Worm (Caenorhabditis elegans) whole organism, midembryonic: ENCODE results near the gene str-229.

Experiments
- cog-1 ChIP-seq: sonication (generic microtip); optimal IDR thresholded peaks from 2 replicates; lab custom pipeline; 2016; ENCODE audit warnings: missing genetic modification characterization, missing compliant biosample characterization
- flt-1 ChIP-seq: fragments of 200-800 bp; sonication (Bioruptor generic); IDR thresholded peaks from 2 replicates; pipeline ENCODE4 v1.3.6; 2022; ENCODE audit warnings: missing genetic modification characterization, missing compliant biosample characterization
- ref-1 ChIP-seq: fragments of 200-800 bp; sonication (Bioruptor generic); conservative IDR thresholded peaks from 2 replicates; pipeline ENCODE4 v1.3.6; 2022; ENCODE audit warnings: missing genetic modification reagents, missing genetic modification characterization, missing compliant biosample characterization
- ztf-23 ChIP-seq: fragments of 200-800 bp; sonication (Bioruptor generic); IDR thresholded peaks from 2 replicates; pipeline ENCODE4 v1.3.6; 2022; ENCODE audit warnings: missing genetic modification reagents, missing genetic modification characterization, missing compliant biosample characterization

DNA sequence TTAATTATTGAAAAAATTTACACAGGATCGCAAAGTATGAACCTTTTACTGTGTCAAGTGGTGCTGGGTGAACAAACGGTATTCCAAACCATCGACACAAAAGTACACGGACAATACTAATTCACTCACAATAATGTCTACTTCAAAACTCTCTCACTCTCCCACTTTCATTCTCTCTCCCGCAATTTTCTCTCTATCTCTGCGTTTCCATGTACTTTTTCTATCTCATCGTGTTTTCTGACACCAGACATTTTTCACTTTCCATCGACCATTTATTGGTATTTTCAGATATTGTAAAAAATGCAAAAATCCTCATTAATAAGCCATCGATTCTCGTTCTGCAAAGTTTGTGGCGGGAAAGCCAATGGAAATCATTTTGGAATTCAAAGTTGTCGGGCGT lies 3.5 kb upstream of the str-229 start, which contains the start of gene nhr-156:
- TF ChIP-seq flt-1 (GFP tag; lab: Robert Waterston, UW) (no peak), ref-1 (GFP tag; lab: Robert Waterston, UW) (no peak), cog-1 (no peak), ztf-23 (GFP tag; lab: Robert Waterston, UW) (no peak)
